Fruit fly (Drosophila melanogaster) whole organism, embryonic: ENCODE measurements around the gene east.

Experiments
- Abd-B ChIP-seq: fragments of 200-800 bp; sonication (Bioruptor generic); optimal IDR thresholded peaks from 2 replicates; lab custom pipeline; 2018; ENCODE audit warnings: missing biosample characterization, mild to moderate bottlenecking, missing genetic modification characterization, moderate library complexity
- Atf3 ChIP-seq: fragments of 200-800 bp; sonication (Bioruptor generic); optimal IDR thresholded peaks from 3 replicates; lab custom pipeline; 2016; ENCODE audit warnings: missing biosample characterization, missing genetic modification characterization
- Bdp1 ChIP-seq: fragments of 200-800 bp; sonication (Bioruptor generic); optimal IDR thresholded peaks from 3 replicates; lab custom pipeline; 2016; ENCODE audit warnings: missing biosample characterization, missing genetic modification characterization
- CG10267 ChIP-seq: fragments of 200-800 bp; sonication (Bioruptor generic); optimal IDR thresholded peaks from 2 replicates; lab custom pipeline; 2018; ENCODE audit warnings: missing biosample characterization, mild to moderate bottlenecking, missing genetic modification characterization, moderate library complexity
- CG12659 ChIP-seq: fragments of 200-800 bp; sonication (Bioruptor generic); optimal IDR thresholded peaks from 3 replicates; lab custom pipeline; 2017; ENCODE audit warnings: mild to moderate bottlenecking, missing biosample characterization, missing genetic modification reagents, missing genetic modification characterization
- CG13894 ChIP-seq: fragments of 200-800 bp; sonication (Bioruptor generic); optimal IDR thresholded peaks from 3 replicates; lab custom pipeline; 2018; ENCODE audit warnings: missing biosample characterization, mild to moderate bottlenecking, missing genetic modification characterization, moderate library complexity
- CG14014 ChIP-seq: fragments of 200-800 bp; sonication (Bioruptor generic); IDR thresholded peaks from 2 replicates; pipeline ENCODE4 v1.3.6; 2022; ENCODE audit warnings: missing biosample characterization, missing genetic modification characterization
- CG14965 ChIP-seq: fragments of 200-800 bp; sonication (Bioruptor generic); optimal IDR thresholded peaks from 2 replicates; lab custom pipeline; 2016; ENCODE audit warnings: missing biosample characterization, missing genetic modification characterization, borderline replicate concordance
- CG18476 ChIP-seq: fragments of 200-800 bp; sonication (Bioruptor generic); optimal IDR thresholded peaks from 2 replicates; lab custom pipeline; 2016; ENCODE audit warnings: missing biosample characterization, mild to moderate bottlenecking, missing genetic modification characterization
- CG18599 ChIP-seq: fragments of 200-800 bp; sonication (Bioruptor generic); optimal IDR thresholded peaks from 3 replicates; lab custom pipeline; 2017; ENCODE audit warnings: missing biosample characterization, missing genetic modification characterization, mild to moderate bottlenecking, moderate library complexity, missing genetic modification reagents
- CG32532 ChIP-seq: fragments of 200-800 bp; sonication (Bioruptor generic); IDR thresholded peaks from 2 replicates; pipeline ENCODE4 v1.3.6; 2022; ENCODE audit warnings: missing biosample characterization, missing genetic modification characterization
- CG33557 ChIP-seq: fragments of 200-800 bp; sonication (Bioruptor generic); optimal IDR thresholded peaks from 2 replicates; lab custom pipeline; 2019; ENCODE audit warnings: missing biosample characterization, mild to moderate bottlenecking, missing genetic modification characterization, moderate library complexity
- CG4617 ChIP-seq: fragments of 200-800 bp; sonication (Bioruptor generic); optimal IDR thresholded peaks from 3 replicates; lab custom pipeline; 2016; ENCODE audit warnings: missing biosample characterization, missing genetic modification characterization, borderline replicate concordance
- CG9876 ChIP-seq: fragments of 200-800 bp; sonication (Bioruptor generic); optimal IDR thresholded peaks from 2 replicates; lab custom pipeline; 2016; ENCODE audit warnings: missing biosample characterization, missing genetic modification characterization
- CHES-1-like ChIP-seq: fragments of 200-800 bp; sonication (Bioruptor generic); optimal IDR thresholded peaks from 2 replicates; lab custom pipeline; 2016; ENCODE audit warnings: missing biosample characterization, missing genetic modification characterization
- D19B ChIP-seq: fragments of 200-800 bp; sonication (Bioruptor generic); optimal IDR thresholded peaks from 2 replicates; lab custom pipeline; 2017; ENCODE audit warnings: missing biosample characterization, mild to moderate bottlenecking, missing genetic modification characterization
- Deaf1 ChIP-seq: fragments of 200-800 bp; optimal IDR thresholded peaks from 3 replicates; lab custom pipeline; 2019; ENCODE audit warnings: missing biosample characterization, mild to moderate bottlenecking, missing genetic modification characterization, moderate library complexity
- Dek ChIP-seq: fragments of 200-800 bp; sonication (Bioruptor generic); optimal IDR thresholded peaks from 3 replicates; lab custom pipeline; 2019; ENCODE audit warnings: missing biosample characterization, mild to moderate bottlenecking, missing genetic modification characterization, moderate library complexity
- Doc2 ChIP-seq: fragments of 200-800 bp; sonication (Bioruptor generic); IDR thresholded peaks from 2 replicates; pipeline ENCODE4 v1.3.6; 2022; ENCODE audit warnings: missing biosample characterization, missing genetic modification characterization
- Dp ChIP-seq: fragments of 200-800 bp; sonication (Bioruptor generic); optimal IDR thresholded peaks from 2 replicates; lab custom pipeline; 2018; ENCODE audit warnings: missing biosample characterization, mild to moderate bottlenecking, missing genetic modification characterization, moderate library complexity
- Ets65A ChIP-seq: fragments of 200-800 bp; sonication (Bioruptor generic); peaks from one replicate; lab custom pipeline; 2016; ENCODE audit warnings: missing biosample characterization, missing genetic modification characterization
- Ets97D ChIP-seq: fragments of 200-800 bp; sonication (Bioruptor generic); optimal IDR thresholded peaks from 3 replicates; lab custom pipeline; 2016; ENCODE audit warnings: missing biosample characterization, missing genetic modification characterization
- Fer1 ChIP-seq: fragments of 200-800 bp; sonication (Bioruptor generic); optimal IDR thresholded peaks from 2 replicates; lab custom pipeline; 2017; ENCODE audit warnings: missing biosample characterization, mild to moderate bottlenecking, missing genetic modification characterization
- GATAe ChIP-seq: fragments of 200-800 bp; sonication (Bioruptor generic); conservative IDR thresholded peaks from 2 replicates; pipeline ENCODE4 v1.3.6; 2022; ENCODE audit warnings: missing biosample characterization, missing genetic modification characterization
- Gsc ChIP-seq: fragments of 200-800 bp; sonication (Bioruptor generic); IDR thresholded peaks from 2 replicates; pipeline ENCODE4 v1.3.6; 2022; ENCODE audit warnings: missing biosample characterization, missing genetic modification characterization
- H2.0 ChIP-seq: fragments of 200-800 bp; sonication (Bioruptor generic); IDR thresholded peaks from 2 replicates; pipeline ENCODE4 v1.3.6; 2022; ENCODE audit warnings: missing biosample characterization, missing genetic modification characterization
- HmgD ChIP-seq: fragments of 200-800 bp; sonication (Bioruptor generic); optimal IDR thresholded peaks from 3 replicates; lab custom pipeline; 2016; ENCODE audit warnings: missing biosample characterization, missing genetic modification characterization
- Med ChIP-seq: fragments of 200-800 bp; sonication (Bioruptor generic); peaks from one replicate; lab custom pipeline; 2016; ENCODE audit warnings: missing biosample characterization, missing genetic modification characterization, mild to moderate bottlenecking, inconsistent platforms, moderate library complexity
- Rx ChIP-seq: fragments of 200-800 bp; sonication (Bioruptor generic); IDR thresholded peaks from 2 replicates; pipeline ENCODE4 v1.3.6; 2022; ENCODE audit warnings: missing biosample characterization, missing genetic modification characterization
- Ssrp ChIP-seq: fragments of 200-800 bp; sonication (Bioruptor generic); optimal IDR thresholded peaks from 2 replicates; lab custom pipeline; 2018; ENCODE audit warnings: missing biosample characterization, mild to moderate bottlenecking, missing genetic modification characterization, moderate library complexity
- Taf1 ChIP-seq: fragments of 200-800 bp; sonication (Bioruptor generic); IDR thresholded peaks from 2 replicates; pipeline ENCODE4 v1.3.6; 2022; ENCODE audit warnings: missing biosample characterization, missing genetic modification characterization
- ac ChIP-seq: fragments of 200-800 bp; sonication (Bioruptor generic); optimal IDR thresholded peaks from 3 replicates; lab custom pipeline; 2017; ENCODE audit warnings: missing biosample characterization, mild to moderate bottlenecking, missing genetic modification characterization
- ara ChIP-seq: fragments of 200-800 bp; sonication (Bioruptor generic); IDR thresholded peaks from 2 replicates; pipeline ENCODE4 v1.3.6; 2022; ENCODE audit warnings: missing biosample characterization, missing genetic modification characterization
- bbx ChIP-seq: fragments of 200-800 bp; sonication (Bioruptor generic); IDR thresholded peaks from 2 replicates; pipeline ENCODE4 v1.3.6; 2022; ENCODE audit warnings: missing biosample characterization, missing genetic modification characterization; ENCODE audit not compliant: partially characterized antibody
- cg ChIP-seq: fragments of 200-800 bp; sonication (Bioruptor generic); optimal IDR thresholded peaks from 3 replicates; lab custom pipeline; 2019; ENCODE audit warnings: missing biosample characterization, mild to moderate bottlenecking, missing genetic modification characterization, moderate library complexity
- chinmo ChIP-seq: fragments of 200-800 bp; sonication (Bioruptor generic); IDR thresholded peaks from 4 replicates; pipeline ENCODE4 v1.3.6; 2022; ENCODE audit warnings: missing biosample characterization, missing genetic modification characterization; ENCODE audit not compliant: partially characterized antibody
- corto ChIP-seq: fragments of 200-800 bp; sonication (Bioruptor generic); optimal IDR thresholded peaks from 2 replicates; lab custom pipeline; 2016; ENCODE audit warnings: missing biosample characterization, mild to moderate bottlenecking, missing genetic modification characterization, moderate library complexity
- crol ChIP-seq: fragments of 200-800 bp; sonication (Bioruptor generic); IDR thresholded peaks from 2 replicates; pipeline ENCODE4 v1.3.6; 2022; ENCODE audit warnings: missing biosample characterization, missing genetic modification characterization
- emc ChIP-seq: fragments of 200-800 bp; sonication (Bioruptor generic); optimal IDR thresholded peaks from 2 replicates; lab custom pipeline; 2016; ENCODE audit warnings: missing biosample characterization, missing genetic modification characterization
- hb ChIP-seq: fragments of 200-800 bp; sonication (Bioruptor generic); IDR thresholded peaks from 3 replicates; pipeline ENCODE4 v1.3.6; 2022; ENCODE audit warnings: missing biosample characterization, missing genetic modification characterization; ENCODE audit not compliant: partially characterized antibody
- her ChIP-seq: fragments of 200-800 bp; sonication (Bioruptor generic); optimal IDR thresholded peaks from 2 replicates; lab custom pipeline; 2016; ENCODE audit warnings: missing biosample characterization, missing genetic modification characterization
- lola ChIP-seq, 3 experiments: fragments of >200 bp in 2 of 3; fragments of 200-800 bp in 1 of 3; sonication (Bioruptor generic) in 1 of 3; optimal IDR thresholded peaks; 2 replicates each; lab custom pipeline; 2017 to 2019; ENCODE audit warnings: missing biosample characterization in 3 of 3, missing genetic modification characterization in 3 of 3, mild to moderate bottlenecking in 1 of 3, moderate library complexity in 1 of 3
- nom ChIP-seq: fragments of 200-800 bp; sonication (Bioruptor generic); optimal IDR thresholded peaks from 2 replicates; lab custom pipeline; 2017; ENCODE audit warnings: missing biosample characterization, missing genetic modification characterization, mild to moderate bottlenecking, moderate library complexity, missing genetic modification reagents
- pfk ChIP-seq: fragments of 200-800 bp; sonication (Bioruptor generic); optimal IDR thresholded peaks from 2 replicates; lab custom pipeline; 2018; ENCODE audit warnings: missing biosample characterization, mild to moderate bottlenecking, missing genetic modification characterization, moderate library complexity
- pita ChIP-seq: fragments of 200-800 bp; sonication (Bioruptor generic); optimal IDR thresholded peaks from 2 replicates; lab custom pipeline; 2017; ENCODE audit warnings: missing biosample characterization, mild to moderate bottlenecking, missing genetic modification characterization
- pros ChIP-seq: fragments of 200-800 bp; sonication (Bioruptor generic); optimal IDR thresholded peaks from 3 replicates; lab custom pipeline; 2019; ENCODE audit warnings: missing biosample characterization, mild to moderate bottlenecking, missing genetic modification characterization, moderate library complexity
- psq ChIP-seq: fragments of 200-800 bp; sonication (Bioruptor generic); optimal IDR thresholded peaks from 2 replicates; lab custom pipeline; 2017; ENCODE audit warnings: missing biosample characterization, missing genetic modification characterization
- sisA ChIP-seq: fragments of 200-800 bp; sonication (Bioruptor generic); IDR thresholded peaks from 2 replicates; pipeline ENCODE4 v1.3.6; 2022; ENCODE audit warnings: missing biosample characterization, missing genetic modification characterization
- sug ChIP-seq: fragments of 200-800 bp; optimal IDR thresholded peaks from 2 replicates; lab custom pipeline; 2019; ENCODE audit warnings: missing biosample characterization, mild to moderate bottlenecking, missing genetic modification characterization, moderate library complexity
- tap ChIP-seq: fragments of 200-800 bp; optimal IDR thresholded peaks from 3 replicates; lab custom pipeline; 2019; ENCODE audit warnings: missing biosample characterization, mild to moderate bottlenecking, missing genetic modification characterization, moderate library complexity

Gene east

dm6 chrX:2012837-2013236 lies 2.2 kb downstream of the east start (continued):
- TF ChIP-seq psq (GFP tag; lab: Kevin White, UChicago) (peak; percentile 60), corto (GFP tag; lab: Kevin White, UChicago) (no peak), pfk (GFP tag; lab: Kevin White, UChicago) (peak; percentile 69), pita (GFP tag; lab: Kevin White, UChicago) (no peak), pros (GFP tag; lab: Kevin White, UChicago) (no peak), sisA (GFP tag; lab: Robert Waterston, UW) (no peak), nom (peak; percentile 60), lola (GFP tag; optimal IDR thresholded peaks at IDR 0.05; lab: Kevin White, UChicago) (no peak), Deaf1 (peak; percentile 29), CG33557 (no peak), Taf1 (GFP tag; lab: Robert Waterston, UW) (no peak), crol (peak; percentile 40; the same call in 1 of the 2 replicates), CG14965 (GFP tag; lab: Kevin White, UChicago) (no peak), bbx (no peak), Ets65A (GFP tag; lab: Kevin White, UChicago) (peak; percentile 85), Ets97D (GFP tag; lab: Kevin White, UChicago) (peak; percentile 44), CHES-1-like (peak; percentile 16), chinmo (0 out of 4 replicates have a peak, but pooled peaks have one; percentile 19), Atf3 (no peak), GATAe (GFP tag; lab: Robert Waterston, UW) (no peak), emc (GFP tag; lab: Kevin White, UChicago) (no peak), sug (tag; lab: Kevin White, UChicago) (no peak), tap (tag; lab: Kevin White, UChicago) (no peak), hb (GFP tag; lab: Robert Waterston, UW) (no peak), Gsc (GFP tag; lab: Robert Waterston, UW) (no peak), ara (GFP tag; lab: Robert Waterston, UW) (0 out of 2 replicates have a peak, but pooled peaks have one; percentile 29), CG12659 (GFP tag; lab: Kevin White, UChicago) (no peak), Fer1 (GFP tag; lab: Kevin White, UChicago) (peak; percentile 63), her (GFP tag; lab: Kevin White, UChicago) (peak; percentile 24), HmgD (no peak), H2.0 (GFP tag; lab: Robert Waterston, UW) (no peak), Doc2 (GFP tag; lab: Robert Waterston, UW) (no peak), Dek (tag; lab: Kevin White, UChicago) (peak; percentile 6), Ssrp (tag; lab: Kevin White, UChicago) (no peak), Abd-B (GFP tag; lab: Kevin White, UChicago) (no peak), Dp (GFP tag; lab: Kevin White, UChicago) (no peak), CG18476 (no peak), CG10267 (tag; lab: Kevin White, UChicago) (peak; percentile 61), CG4617 (no peak), CG13894 (tag; lab: Kevin White, UChicago) (no peak), cg (peak; percentile 74), Rx (GFP tag; lab: Robert Waterston, UW) (0 out of 2 replicates have a peak, but pooled peaks have one; percentile 1), CG9876 (GFP tag; lab: Kevin White, UChicago) (peak; percentile 2), Med (GFP tag; lab: Kevin White, UChicago) (peak; percentile 88), D19B (GFP tag; lab: Kevin White, UChicago) (peak; percentile 20), Bdp1 (GFP tag; lab: Kevin White, UChicago) (no peak), CG32532 (GFP tag; lab: Robert Waterston, UW) (no peak), ac (no peak), CG18599 (GFP tag; lab: Kevin White, UChicago) (peak; percentile 64), CG14014 (GFP tag; lab: Robert Waterston, UW) (no peak)
